Fruit fly (Drosophila melanogaster) whole organism, embryonic: ENCODE measurements around the gene Zwilch.

ENCODE experiments used
- B-H1 ChIP-seq: fragments of 200-800 bp; sonication (Bioruptor generic); IDR thresholded peaks from 3 replicates; pipeline ENCODE4 v1.3.6; 2022; ENCODE audit warnings: missing biosample characterization, missing genetic modification characterization
- CG10321 ChIP-seq: fragments of 200-800 bp; sonication (Bioruptor generic); IDR thresholded peaks from 2 replicates; pipeline ENCODE4 v1.3.6; 2022; ENCODE audit warnings: missing biosample characterization, missing genetic modification characterization
- CG11247 ChIP-seq: fragments of 200-800 bp; sonication (Bioruptor generic); IDR thresholded peaks from 2 replicates; pipeline ENCODE4 v1.3.6; 2022; ENCODE audit warnings: missing biosample characterization, missing genetic modification characterization
- CG13424 ChIP-seq: fragments of 200-800 bp; sonication (Bioruptor generic); optimal IDR thresholded peaks from 2 replicates; lab custom pipeline; 2019; ENCODE audit warnings: missing biosample characterization, mild to moderate bottlenecking, missing genetic modification characterization, moderate library complexity
- CG14050 ChIP-seq: fragments of 200-800 bp; sonication (Bioruptor generic); IDR thresholded peaks from 3 replicates; pipeline ENCODE4 v1.3.6; 2022; ENCODE audit warnings: missing biosample characterization, missing genetic modification characterization
- CG14860 ChIP-seq: fragments of 200-800 bp; sonication (Bioruptor generic); IDR thresholded peaks from 3 replicates; pipeline ENCODE4 v1.3.6; 2022; ENCODE audit warnings: missing biosample characterization, missing genetic modification characterization; ENCODE audit not compliant: partially characterized antibody
- CG15011 ChIP-seq: fragments of 200-800 bp; sonication (Bioruptor generic); optimal IDR thresholded peaks from 3 replicates; lab custom pipeline; 2018; ENCODE audit warnings: missing biosample characterization, mild to moderate bottlenecking, missing genetic modification characterization
- CG15479 ChIP-seq: fragments of 200-800 bp; sonication (Bioruptor generic); optimal IDR thresholded peaks from 3 replicates; lab custom pipeline; 2019; ENCODE audit warnings: missing biosample characterization, mild to moderate bottlenecking, missing genetic modification characterization, moderate library complexity
- CG1832 ChIP-seq: fragments of 200-800 bp; sonication (Bioruptor generic); optimal IDR thresholded peaks from 2 replicates; lab custom pipeline; 2017; ENCODE audit warnings: missing biosample characterization, mild to moderate bottlenecking, missing genetic modification characterization, inconsistent platforms
- CG2202 ChIP-seq: fragments of 200-800 bp; sonication (Bioruptor generic); optimal IDR thresholded peaks from 2 replicates; lab custom pipeline; 2018; ENCODE audit warnings: missing biosample characterization, mild to moderate bottlenecking, missing genetic modification characterization
- CG30431 ChIP-seq: fragments of 200-800 bp; sonication (Bioruptor generic); optimal IDR thresholded peaks from 2 replicates; lab custom pipeline; 2017; ENCODE audit warnings: missing biosample characterization, missing genetic modification characterization
- CG31224 ChIP-seq: fragments of 200-800 bp; sonication (Bioruptor generic); IDR thresholded peaks from 2 replicates; pipeline ENCODE4 v1.3.6; 2022; ENCODE audit warnings: missing biosample characterization, missing genetic modification characterization
- CG34376 ChIP-seq: fragments of 200-800 bp; sonication (Bioruptor generic); optimal IDR thresholded peaks from 2 replicates; lab custom pipeline; 2018; ENCODE audit warnings: missing biosample characterization, mild to moderate bottlenecking, missing genetic modification characterization
- CG3726 ChIP-seq: fragments of 200-800 bp; sonication (Bioruptor generic); IDR thresholded peaks from 3 replicates; pipeline ENCODE4, ENCODE4 v1.3.6; 2022; ENCODE audit warnings: missing biosample characterization, missing genetic modification characterization
- CG6272 ChIP-seq: fragments of 200-800 bp; sonication (Bioruptor generic); IDR thresholded peaks from 2 replicates; pipeline ENCODE4 v1.3.6; 2022; ENCODE audit warnings: missing biosample characterization, missing genetic modification characterization
- CG7839 ChIP-seq: fragments of 200-800 bp; sonication (Bioruptor generic); optimal IDR thresholded peaks from 3 replicates; lab custom pipeline; 2018; ENCODE audit warnings: missing biosample characterization, mild to moderate bottlenecking, missing genetic modification characterization, moderate library complexity
- D19B ChIP-seq: fragments of 200-800 bp; sonication (Bioruptor generic); optimal IDR thresholded peaks from 2 replicates; lab custom pipeline; 2017; ENCODE audit warnings: missing biosample characterization, mild to moderate bottlenecking, missing genetic modification characterization
- Doc2 ChIP-seq: fragments of 200-800 bp; sonication (Bioruptor generic); IDR thresholded peaks from 2 replicates; pipeline ENCODE4 v1.3.6; 2022; ENCODE audit warnings: missing biosample characterization, missing genetic modification characterization
- Eip74EF ChIP-seq, 2 experiments: fragments of 200-800 bp in 1 of 2; fragments of >200 bp in 1 of 2; sonication (Bioruptor generic) in 1 of 2; optimal IDR thresholded peaks; 2 replicates each; lab custom pipeline; 2017 to 2019; ENCODE audit warnings: missing biosample characterization in 2 of 2, missing genetic modification characterization in 2 of 2, mild to moderate bottlenecking in 1 of 2, moderate library complexity in 1 of 2
- HLH4C ChIP-seq: fragments of 200-800 bp; sonication (Bioruptor generic); IDR thresholded peaks from 3 replicates; pipeline ENCODE4 v1.3.6; 2022; ENCODE audit warnings: missing biosample characterization, missing genetic modification characterization; ENCODE audit not compliant: partially characterized antibody
- HLH54F ChIP-seq: fragments of 200-800 bp; sonication (Bioruptor generic); optimal IDR thresholded peaks from 3 replicates; lab custom pipeline; 2016; ENCODE audit warnings: missing biosample characterization, missing genetic modification characterization
- Hand ChIP-seq: fragments of 200-800 bp; sonication (Bioruptor generic); optimal IDR thresholded peaks from 2 replicates; lab custom pipeline; 2017; ENCODE audit warnings: mild to moderate bottlenecking, missing biosample characterization, missing genetic modification reagents, missing genetic modification characterization
- Jarid2 ChIP-seq: fragments of 200-800 bp; sonication (Bioruptor generic); optimal IDR thresholded peaks from 3 replicates; lab custom pipeline; 2017; ENCODE audit warnings: mild to moderate bottlenecking, missing biosample characterization, missing genetic modification reagents, missing genetic modification characterization
- Mrtf ChIP-seq: fragments of 200-800 bp; sonication (Bioruptor generic); IDR thresholded peaks from 3 replicates; pipeline ENCODE4 v1.3.6; 2022; ENCODE audit warnings: missing biosample characterization, missing genetic modification characterization
- Neu2 ChIP-seq: fragments of 200-800 bp; sonication (Bioruptor generic); optimal IDR thresholded peaks from 3 replicates; lab custom pipeline; 2016; ENCODE audit warnings: missing biosample characterization, missing genetic modification characterization, borderline replicate concordance
- Oaz ChIP-seq: fragments of 200-800 bp; sonication (Bioruptor generic); IDR thresholded peaks from 2 replicates; pipeline ENCODE4 v1.3.6; 2022; ENCODE audit warnings: missing biosample characterization, missing genetic modification characterization
- Pdp1 ChIP-seq, 2 experiments: fragments of 200-800 bp; sonication (Bioruptor generic); optimal IDR thresholded peaks; 3 replicates each; lab custom pipeline; 2016; ENCODE audit warnings: missing biosample characterization in 2 of 2, missing genetic modification characterization in 2 of 2, mild to moderate bottlenecking in 1 of 2, moderate library complexity in 1 of 2
- Scr ChIP-seq: fragments of 200-800 bp; sonication (Bioruptor generic); IDR thresholded peaks from 2 replicates; pipeline ENCODE4 v1.3.6; 2022; ENCODE audit warnings: missing biosample characterization, missing genetic modification characterization; ENCODE audit not compliant: partially characterized antibody
- Six4 ChIP-seq: fragments of 200-800 bp; sonication (Bioruptor generic); optimal IDR thresholded peaks from 2 replicates; lab custom pipeline; 2016; ENCODE audit warnings: missing biosample characterization, missing genetic modification characterization
- Vsx1 ChIP-seq: fragments of 200-800 bp; sonication (Bioruptor generic); optimal IDR thresholded peaks from 2 replicates; lab custom pipeline; 2017; ENCODE audit warnings: missing biosample characterization, mild to moderate bottlenecking, missing genetic modification characterization, missing genetic modification reagents
- bigmax ChIP-seq: fragments of 200-800 bp; sonication (Bioruptor generic); optimal IDR thresholded peaks from 2 replicates; lab custom pipeline; 2018; ENCODE audit warnings: missing biosample characterization, mild to moderate bottlenecking, missing genetic modification characterization
- cato ChIP-seq: fragments of 200-800 bp; sonication (Bioruptor generic); optimal IDR thresholded peaks from 2 replicates; lab custom pipeline; 2016; ENCODE audit warnings: missing biosample characterization, missing genetic modification characterization, borderline replicate concordance
- chinmo ChIP-seq: fragments of 200-800 bp; sonication (Bioruptor generic); IDR thresholded peaks from 4 replicates; pipeline ENCODE4 v1.3.6; 2022; ENCODE audit warnings: missing biosample characterization, missing genetic modification characterization; ENCODE audit not compliant: partially characterized antibody
- crol ChIP-seq: fragments of 200-800 bp; sonication (Bioruptor generic); IDR thresholded peaks from 2 replicates; pipeline ENCODE4 v1.3.6; 2022; ENCODE audit warnings: missing biosample characterization, missing genetic modification characterization
- da ChIP-seq: fragments of 200-800 bp; sonication (Bioruptor generic); optimal IDR thresholded peaks from 2 replicates; lab custom pipeline; 2016; ENCODE audit warnings: missing biosample characterization, missing genetic modification characterization
- exex ChIP-seq: fragments of 200-800 bp; sonication (Bioruptor generic); optimal IDR thresholded peaks from 4 replicates; lab custom pipeline; 2018; ENCODE audit warnings: missing biosample characterization, mild to moderate bottlenecking, missing genetic modification characterization, moderate library complexity
- gsb ChIP-seq: fragments of 200-800 bp; sonication (Bioruptor generic); IDR thresholded peaks from 2 replicates; pipeline ENCODE4 v1.3.6; 2022; ENCODE audit warnings: missing biosample characterization, missing genetic modification characterization
- kni ChIP-seq: fragments of 200-800 bp; sonication (Bioruptor generic); optimal IDR thresholded peaks from 3 replicates; lab custom pipeline; 2017; ENCODE audit warnings: mild to moderate bottlenecking, missing biosample characterization, missing genetic modification reagents, missing genetic modification characterization
- lab ChIP-seq: fragments of 200-800 bp; sonication (Bioruptor generic); optimal IDR thresholded peaks from 3 replicates; lab custom pipeline; 2017; ENCODE audit warnings: missing biosample characterization, missing genetic modification characterization, mild to moderate bottlenecking, moderate library complexity, missing genetic modification reagents
- lov ChIP-seq, 2 experiments: fragments of 200-800 bp in 1 of 2; fragments of >200 bp in 1 of 2; sonication (Bioruptor generic) in 1 of 2; IDR thresholded peaks in 1 of 2; optimal IDR thresholded peaks in 1 of 2; 2 replicates in 1 of 2; 3 replicates in 1 of 2; pipeline versions ENCODE4 v1.3.6 to Lab custom; 2017 to 2022; ENCODE audit warnings: missing biosample characterization in 1 of 2, missing genetic modification characterization in 1 of 2
- mirr ChIP-seq: fragments of 200-800 bp; sonication (Bioruptor generic); optimal IDR thresholded peaks from 3 replicates; lab custom pipeline; 2018; ENCODE audit warnings: missing biosample characterization, mild to moderate bottlenecking, missing genetic modification characterization
- sens ChIP-seq: fragments of 200-800 bp; sonication (Bioruptor generic); peaks from one replicate; lab custom pipeline; 2016; ENCODE audit warnings: missing biosample characterization, missing genetic modification characterization
- sr ChIP-seq: fragments of 200-800 bp; sonication (Bioruptor generic); IDR thresholded peaks from 3 replicates; pipeline ENCODE4 v1.3.6; 2022; ENCODE audit warnings: missing biosample characterization, missing genetic modification characterization
- ssp ChIP-seq: fragments of 200-800 bp; sonication (Bioruptor generic); IDR thresholded peaks from 2 replicates; pipeline ENCODE4 v1.3.6; 2022; ENCODE audit warnings: missing biosample characterization, missing genetic modification characterization
- sug ChIP-seq: fragments of 200-800 bp; optimal IDR thresholded peaks from 2 replicates; lab custom pipeline; 2019; ENCODE audit warnings: missing biosample characterization, mild to moderate bottlenecking, missing genetic modification characterization, moderate library complexity
- tup ChIP-seq: fragments of 200-800 bp; sonication (Bioruptor generic); optimal IDR thresholded peaks from 2 replicates; lab custom pipeline; 2016; ENCODE audit warnings: missing biosample characterization, mild to moderate bottlenecking, missing genetic modification characterization, moderate library complexity
- twi ChIP-seq: fragments of 200-800 bp; optimal IDR thresholded peaks from 2 replicates; lab custom pipeline; 2019; ENCODE audit warnings: missing biosample characterization, mild to moderate bottlenecking, missing genetic modification characterization, moderate library complexity
- z ChIP-seq: fragments of 200-800 bp; sonication (Bioruptor generic); IDR thresholded peaks from 3 replicates; pipeline ENCODE4 v1.3.6; 2022; ENCODE audit warnings: missing biosample characterization, missing genetic modification characterization

The Zwilch gene

dm6 chr3R:31223971-31224860 is 11.0 kb upstream of the Zwilch start (continued):
- TF ChIP-seq mirr (GFP tag; lab: Kevin White, UChicago) (peak; percentile 19), sens (peak; percentile 42), sr (no peak), Doc2 (GFP tag; lab: Robert Waterston, UW) (no peak), CG14050 (GFP tag; lab: Robert Waterston, UW) (no peak), z (GFP tag; lab: Robert Waterston, UW) (no peak), CG6272 (no peak), lov (optimal IDR thresholded peaks at IDR 0.05; lab: Kevin White, UChicago) (no peak), lov (GFP tag; IDR thresholded peaks at IDR 0.05; lab: Robert Waterston, UW) (no peak), exex (tag; lab: Kevin White, UChicago) (peak; percentile 80), tup (GFP tag; lab: Kevin White, UChicago) (no peak), CG1832 (GFP tag; lab: Kevin White, UChicago) (no peak), ssp (GFP tag; lab: Robert Waterston, UW) (no peak), Neu2 (no peak), B-H1 (no peak), CG34376 (peak; percentile 41), twi (tag; lab: Kevin White, UChicago) (peak; percentile 49), CG11247 (GFP tag; lab: Robert Waterston, UW) (no peak), CG30431 (GFP tag; lab: Kevin White, UChicago) (no peak), CG31224 (GFP tag; lab: Robert Waterston, UW) (no peak), Jarid2 (GFP tag; lab: Kevin White, UChicago) (no peak), D19B (peak; percentile 87), Six4 (GFP tag; lab: Kevin White, UChicago) (no peak), Eip74EF (GFP tag; optimal IDR thresholded peaks at IDR 0.05; lab: Kevin White, UChicago) (no peak), CG14860 (no peak), Pdp1 (GFP tag; optimal IDR thresholded peaks at IDR 0.05; lab: Kevin White, UChicago) (peak in 1 of 2 experiments; percentile 22), CG7839 (no peak), CG13424 (no peak), gsb (GFP tag; lab: Robert Waterston, UW) (no peak), Oaz (no peak), cato (no peak), CG15479 (GFP tag; lab: Kevin White, UChicago) (peak; percentile 64), lab (no peak), CG3726 (GFP tag; lab: Robert Waterston, UW) (no peak), HLH4C (GFP tag; lab: Robert Waterston, UW) (no peak), bigmax (GFP tag; lab: Kevin White, UChicago) (no peak), CG2202 (no peak), HLH54F (GFP tag; lab: Kevin White, UChicago) (no peak), kni (GFP tag; lab: Kevin White, UChicago) (no peak), Mrtf (GFP tag; lab: Robert Waterston, UW) (no peak), da (GFP tag; lab: Kevin White, UChicago) (no peak), crol (GFP tag; lab: Robert Waterston, UW) (peak; percentile 58), Vsx1 (GFP tag; lab: Kevin White, UChicago) (no peak), CG15011 (GFP tag; lab: Kevin White, UChicago) (no peak), Hand (GFP tag; lab: Kevin White, UChicago) (no peak), chinmo (GFP tag; lab: Robert Waterston, UW) (no peak), Scr (GFP tag; lab: Robert Waterston, UW) (no peak), CG10321 (GFP tag; lab: Robert Waterston, UW) (no peak), sug (tag; lab: Kevin White, UChicago) (peak; percentile 48)
